Worm (Caenorhabditis elegans) whole organism, mixed stage, embryonic: ENCODE data around the gene C06A6.2.

Experiments
- M03D4.4 ChIP-seq: sonication (generic microtip); optimal IDR thresholded peaks from 2 replicates; lab custom pipeline; 2017; ENCODE audit warnings: mild to moderate bottlenecking, missing genetic modification characterization, missing compliant biosample characterization
- bed-3 ChIP-seq: fragments of 200-800 bp; sonication (Bioruptor generic); optimal IDR thresholded peaks from 3 replicates; lab custom pipeline; 2018; ENCODE audit warnings: mild to moderate bottlenecking, missing genetic modification characterization, moderate library complexity, missing compliant biosample characterization
- blmp-1 ChIP-seq: fragments of 150-350 bp; optimal IDR thresholded peaks from 2 replicates; lab custom pipeline; 2014; ENCODE audit warnings: missing biosample characterization, missing genetic modification characterization
- ceh-39 ChIP-seq: fragments of 150-350 bp; optimal IDR thresholded peaks from 2 replicates; lab custom pipeline; 2014; ENCODE audit warnings: missing biosample characterization, missing genetic modification characterization
- ceh-43 ChIP-seq: fragments of 200-800 bp; sonication (Bioruptor generic); optimal IDR thresholded peaks from 2 replicates; lab custom pipeline; 2018; ENCODE audit warnings: mild to moderate bottlenecking, missing genetic modification characterization, moderate library complexity, missing compliant biosample characterization
- ceh-83 ChIP-seq: fragments of 200-800 bp; sonication (Bioruptor generic); optimal IDR thresholded peaks from 2 replicates; lab custom pipeline; 2018; ENCODE audit warnings: mild to moderate bottlenecking, missing genetic modification characterization, missing compliant biosample characterization
- ces-1 ChIP-seq: fragments of 150-350 bp; optimal IDR thresholded peaks from 2 replicates; lab custom pipeline; 2014; ENCODE audit warnings: missing biosample characterization, missing genetic modification reagents, missing genetic modification characterization
- cnd-1 ChIP-seq: fragments of 200-800 bp; sonication (Bioruptor generic); optimal IDR thresholded peaks from 2 replicates; lab custom pipeline; 2018; ENCODE audit warnings: mild to moderate bottlenecking, missing genetic modification characterization, missing compliant biosample characterization
- elt-1 ChIP-seq: sonication (generic microtip); optimal IDR thresholded peaks from 2 replicates; lab custom pipeline; 2017; ENCODE audit warnings: missing genetic modification characterization, mild to moderate bottlenecking, missing compliant biosample characterization, antibody characterized with exemption, moderate library complexity, borderline replicate concordance; ENCODE audit not compliant: insufficient read depth
- elt-3 ChIP-seq: fragments of 150-350 bp; optimal IDR thresholded peaks from 2 replicates; lab custom pipeline; 2014; ENCODE audit warnings: missing biosample characterization, missing genetic modification characterization
- ham-2 ChIP-seq: fragments of 200-800 bp; sonication (Bioruptor generic); optimal IDR thresholded peaks from 2 replicates; lab custom pipeline; 2018; ENCODE audit warnings: mild to moderate bottlenecking, missing genetic modification characterization, missing compliant biosample characterization
- hlh-1 ChIP-seq: fragments of 150-350 bp; optimal IDR thresholded peaks from 2 replicates; lab custom pipeline; 2014; ENCODE audit warnings: missing biosample characterization, missing genetic modification reagents, missing genetic modification characterization
- lin-13 ChIP-seq: fragments of 150-350 bp; optimal IDR thresholded peaks from 2 replicates; lab custom pipeline; 2014; ENCODE audit warnings: missing biosample characterization, missing genetic modification characterization
- lin-32 ChIP-seq: fragments of 200-800 bp; sonication (Bioruptor generic); optimal IDR thresholded peaks from 2 replicates; lab custom pipeline; 2018; ENCODE audit warnings: mild to moderate bottlenecking, missing genetic modification characterization, missing compliant biosample characterization
- lsy-2 ChIP-seq: fragments of 150-350 bp; optimal IDR thresholded peaks from 2 replicates; lab custom pipeline; 2014; ENCODE audit warnings: missing biosample characterization, missing genetic modification characterization
- mab-5 ChIP-seq: fragments of 150-350 bp; optimal IDR thresholded peaks from 2 replicates; lab custom pipeline; 2014; ENCODE audit warnings: missing biosample characterization, missing genetic modification characterization
- mep-1 ChIP-seq: fragments of 150-350 bp; optimal IDR thresholded peaks from 2 replicates; lab custom pipeline; 2017; ENCODE audit warnings: missing biosample characterization, missing genetic modification reagents, missing genetic modification characterization, inconsistent platforms
- mls-2 ChIP-seq: sonication (generic microtip); optimal IDR thresholded peaks from 2 replicates; lab custom pipeline; 2016; ENCODE audit warnings: mild to moderate bottlenecking, missing genetic modification characterization, moderate library complexity, missing compliant biosample characterization
- nhr-12 ChIP-seq: fragments of 150-350 bp; optimal IDR thresholded peaks from 2 replicates; lab custom pipeline; 2014; ENCODE audit warnings: missing biosample characterization, missing genetic modification characterization
- nhr-2 ChIP-seq: fragments of 150-350 bp; optimal IDR thresholded peaks from 2 replicates; lab custom pipeline; 2014; ENCODE audit warnings: missing biosample characterization, missing genetic modification characterization
- nhr-237 ChIP-seq: fragments of 150-350 bp; optimal IDR thresholded peaks from 2 replicates; lab custom pipeline; 2014; ENCODE audit warnings: missing biosample characterization, missing genetic modification characterization
- nhr-28 ChIP-seq: fragments of 150-350 bp; optimal IDR thresholded peaks from 2 replicates; lab custom pipeline; 2014; ENCODE audit warnings: missing biosample characterization, missing genetic modification characterization
- nhr-76 ChIP-seq: sonication (generic microtip); optimal IDR thresholded peaks from 2 replicates; lab custom pipeline; 2017; ENCODE audit warnings: missing biosample characterization, missing genetic modification characterization
- snpc-4 ChIP-seq: fragments of 150-350 bp; optimal IDR thresholded peaks from 2 replicates; lab custom pipeline; 2014; ENCODE audit warnings: missing biosample characterization, missing genetic modification characterization
- sptf-1 ChIP-seq: sonication (generic microtip); optimal IDR thresholded peaks from 2 replicates; lab custom pipeline; 2017; ENCODE audit warnings: mild to moderate bottlenecking, missing genetic modification characterization, moderate library complexity, missing compliant biosample characterization
- tbx-8 ChIP-seq: fragments of 200-800 bp; sonication (Bioruptor generic); optimal IDR thresholded peaks from 2 replicates; lab custom pipeline; 2018; ENCODE audit warnings: mild to moderate bottlenecking, missing genetic modification characterization, moderate library complexity, missing compliant biosample characterization
- unc-120 ChIP-seq: sonication (generic microtip); optimal IDR thresholded peaks from 2 replicates; lab custom pipeline; 2017; ENCODE audit warnings: missing genetic modification characterization, missing compliant biosample characterization; ENCODE audit not compliant: poor library complexity, severe bottlenecking
- unc-39 ChIP-seq: fragments of 150-350 bp; optimal IDR thresholded peaks from 2 replicates; lab custom pipeline; 2014; ENCODE audit warnings: missing biosample characterization, missing genetic modification characterization
- unc-62 ChIP-seq: fragments of 150-350 bp; optimal IDR thresholded peaks from 2 replicates; lab custom pipeline; 2014; ENCODE audit warnings: missing biosample characterization, missing genetic modification reagents, missing genetic modification characterization
- ztf-11 ChIP-seq: fragments of 150-350 bp; optimal IDR thresholded peaks from 2 replicates; lab custom pipeline; 2014; ENCODE audit warnings: missing biosample characterization, missing genetic modification characterization

C06A6.2 gene

DNA sequence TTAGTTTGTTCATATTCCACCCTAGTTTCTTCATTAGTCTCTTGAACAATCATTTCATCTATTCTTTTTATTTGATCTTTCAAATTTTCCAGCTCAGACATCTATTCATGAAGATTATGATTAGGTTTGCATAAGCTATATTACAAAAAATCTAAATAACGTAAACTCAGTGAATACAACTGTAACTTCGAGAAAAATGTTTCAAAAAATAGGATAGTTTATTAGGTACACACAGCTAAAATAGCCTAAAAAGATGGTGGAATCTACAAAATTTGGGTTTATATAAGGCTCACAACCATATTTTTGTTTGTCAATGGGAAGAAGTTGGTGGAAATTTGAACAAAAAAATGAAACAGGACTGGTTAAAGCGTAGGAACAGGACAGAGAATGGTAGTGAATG, 33.7 kb upstream of the C06A6.2 start, which contains the start of gene zgpa-1:
Gene zgpa-1, minus strand, starts transcription at position 101 of the 400 bp plus-strand sequence.
- TF ChIP-seq lin-13 (tag; lab: Kevin White, UChicago), result no peak

DNA sequence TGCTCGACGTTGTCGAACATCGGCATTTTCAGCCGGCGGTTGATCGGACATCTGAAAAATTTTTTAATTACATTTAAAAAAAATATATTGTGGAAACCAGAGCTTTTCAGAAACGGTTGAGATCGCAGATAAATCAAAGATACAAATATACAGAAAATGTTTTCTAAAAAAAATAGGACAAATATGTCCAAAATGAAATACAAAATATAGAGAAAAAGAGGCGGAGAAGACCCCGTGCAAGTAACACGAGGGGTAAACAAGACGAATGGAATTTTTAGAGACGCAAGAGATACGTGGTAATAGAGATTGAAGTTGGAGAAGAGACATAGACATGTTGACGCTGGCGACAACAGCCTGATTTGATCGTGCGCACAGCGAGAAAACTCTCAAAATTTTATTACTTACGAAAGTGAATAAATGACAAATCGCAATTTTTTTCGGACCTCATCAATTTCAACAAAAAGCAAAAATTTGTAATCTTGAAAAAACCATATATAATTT, 30.7 kb upstream of the C06A6.2 start, which contains the start of gene cdgs-1:
Gene cdgs-1, minus strand, starts transcription at position 51 of the 501 bp plus-strand sequence.
- TF ChIP-seq ces-1 (GFP tag; lab: Kevin White, UChicago) (peak; percentile 83), blmp-1 (tag; lab: Kevin White, UChicago) (no peak), unc-62 (peak; percentile 36)

DNA sequence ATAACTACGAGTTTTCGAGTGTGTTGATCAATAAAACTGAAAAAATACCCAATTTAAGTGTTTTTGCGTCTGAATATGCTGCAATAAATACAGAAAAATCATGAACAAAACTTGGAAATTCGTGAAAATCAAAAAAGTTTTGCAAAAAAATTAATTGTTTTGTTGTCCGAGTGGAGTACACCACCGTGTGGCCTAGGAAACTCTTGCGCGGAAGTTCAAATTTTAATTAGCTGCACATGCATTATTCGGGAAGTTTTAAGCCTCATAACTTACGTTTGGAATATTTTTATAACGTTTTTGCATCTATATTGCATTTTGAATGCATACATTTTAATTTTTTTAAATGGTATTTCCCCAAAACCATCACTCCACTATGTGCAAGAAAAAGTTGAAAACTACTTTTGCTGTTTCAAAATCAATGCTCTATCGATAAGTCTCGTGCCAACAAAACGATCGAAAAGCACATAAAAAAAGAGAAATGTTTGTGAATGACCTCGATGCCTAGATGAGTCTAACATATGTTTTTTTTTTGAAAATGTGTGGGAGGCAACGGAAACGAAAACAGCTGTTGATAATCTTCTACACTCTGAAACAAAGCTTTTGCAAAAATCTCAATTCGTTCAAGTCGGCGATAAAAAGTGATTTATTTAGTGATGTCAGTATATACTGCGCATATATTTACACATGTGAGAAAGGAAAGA, 29.9 kb upstream of the C06A6.2 start:
- no peak for TF ChIP-seq M03D4.4
- TF ChIP-seq ceh-43, result peak; percentile 30
- no peak for TF ChIP-seq ham-2
- TF ChIP-seq lin-32, result no peak
- TF ChIP-seq unc-62, result no peak
- TF ChIP-seq unc-39 (tag; lab: Kevin White, UChicago), result no peak
- no peak for TF ChIP-seq ceh-39 (tag; lab: Kevin White, UChicago)
- TF ChIP-seq nhr-2 (tag; lab: Kevin White, UChicago), result no peak
- TF ChIP-seq mls-2 (tag; lab: Kevin White, UChicago), result no peak
- TF ChIP-seq mep-1, result peak; percentile 9
- TF ChIP-seq hlh-1 (tag; lab: Kevin White, UChicago), result peak; percentile 44
- TF ChIP-seq nhr-28 (tag; lab: Kevin White, UChicago), result no peak
- no peak for TF ChIP-seq mab-5 (tag; lab: Kevin White, UChicago)
- no peak for TF ChIP-seq ces-1 (GFP tag; lab: Kevin White, UChicago)

DNA sequence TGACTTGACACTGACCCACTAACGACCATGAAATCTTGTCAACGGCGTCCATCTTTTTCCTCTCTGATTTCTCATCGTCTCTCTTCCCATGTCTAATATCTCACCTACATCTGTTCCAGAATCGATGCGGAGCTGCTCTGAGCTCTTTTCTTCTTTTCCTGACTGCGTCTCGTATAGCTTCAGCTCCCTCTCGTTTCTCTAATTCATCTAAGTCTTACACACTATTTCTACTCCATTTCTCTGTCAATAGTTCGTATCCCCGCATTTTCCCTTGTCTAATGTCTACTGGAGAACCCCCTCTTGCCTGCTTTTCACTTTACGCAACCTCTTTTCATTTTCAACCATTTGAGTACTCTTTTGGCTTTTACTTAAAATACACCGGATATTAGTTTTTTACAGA, 28.6 kb upstream of the C06A6.2 start, which contains the start of gene ric-3:
Gene ric-3, plus strand, starts transcription at position 400 of the 400 bp plus-strand sequence.
- TF ChIP-seq ceh-39 (tag; lab: Kevin White, UChicago), result no peak
- peak; percentile 9 for TF ChIP-seq elt-3 (tag; lab: Kevin White, UChicago)
- TF ChIP-seq mep-1, result peak; percentile 29
- TF ChIP-seq ham-2, result peak; percentile 6
- TF ChIP-seq tbx-8 (GFP tag; lab: Kevin White, UChicago), result no peak
- TF ChIP-seq unc-62, result peak; percentile 60
- TF ChIP-seq hlh-1 (tag; lab: Kevin White, UChicago), result peak; percentile 60
- peak; percentile 72 for TF ChIP-seq unc-120 (tag; lab: Kevin White, UChicago)
- no peak for TF ChIP-seq elt-1
- TF ChIP-seq ces-1 (GFP tag; lab: Kevin White, UChicago), result peak; percentile 84
- TF ChIP-seq mab-5 (tag; lab: Kevin White, UChicago), result no peak

DNA sequence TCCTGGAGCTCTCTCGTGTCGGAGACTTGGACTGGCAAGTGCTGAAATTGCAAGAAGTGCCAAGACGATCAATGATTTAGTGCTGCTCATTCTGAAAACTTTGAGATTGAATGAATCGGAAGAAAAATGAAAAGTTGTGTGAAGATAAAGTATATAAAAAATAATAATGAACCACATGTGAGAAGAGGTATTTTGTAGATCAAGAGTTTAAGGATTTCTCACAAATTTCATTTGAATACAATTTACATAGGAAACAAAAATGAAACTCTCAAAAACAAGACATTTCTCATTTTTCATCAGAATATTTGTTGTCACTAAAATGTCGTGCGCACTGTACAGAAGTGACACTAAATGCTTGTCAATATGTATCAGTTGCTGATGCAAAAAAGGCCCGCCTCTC, 23.9 kb upstream of the C06A6.2 start, which contains the start of gene T14A8.2:
Gene T14A8.2, minus strand, starts transcription at position 101 of the 400 bp plus-strand sequence.
- TF ChIP-seq unc-120 (tag; lab: Kevin White, UChicago) (no peak), ceh-83 (GFP tag; lab: Kevin White, UChicago) (no peak)

DNA sequence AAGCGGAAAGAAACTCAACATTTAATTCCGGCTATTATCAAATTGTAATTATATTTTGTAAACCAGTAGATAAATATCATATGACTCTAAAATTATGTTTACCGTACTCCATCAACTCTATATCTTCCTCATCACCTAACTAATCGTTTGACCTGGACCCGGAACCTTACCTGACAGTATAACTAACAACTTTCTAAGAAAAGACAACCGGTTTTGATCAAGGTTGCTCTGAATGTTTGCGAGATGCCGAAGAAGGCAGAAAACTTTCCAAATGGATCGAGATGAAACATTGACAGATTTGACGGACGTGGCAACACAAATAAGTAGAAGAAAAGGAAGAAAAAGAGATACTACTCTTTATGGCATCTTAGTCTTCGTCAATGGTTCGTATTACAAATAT, 21.8 kb upstream of the C06A6.2 start:
- TF ChIP-seq lin-13 (tag; lab: Kevin White, UChicago) (no peak), ztf-11 (tag; lab: Kevin White, UChicago) (no peak), snpc-4 (tag; lab: Kevin White, UChicago) (no peak), nhr-12 (tag; lab: Kevin White, UChicago) (no peak), cnd-1 (tag; lab: Kevin White, UChicago) (no peak), nhr-76 (no peak), nhr-2 (tag; lab: Kevin White, UChicago) (no peak), mep-1 (no peak), bed-3 (GFP tag; lab: Kevin White, UChicago) (no peak), sptf-1 (tag; lab: Kevin White, UChicago) (no peak), lsy-2 (no peak), nhr-237 (tag; lab: Kevin White, UChicago) (no peak), hlh-1 (tag; lab: Kevin White, UChicago) (no peak)
